Fruit fly (Drosophila melanogaster) whole organism, embryonic: ENCODE measurements around the gene CG15923.

Experiments
- CG10147 ChIP-seq: fragments of 200-800 bp; sonication (Bioruptor generic); optimal IDR thresholded peaks from 2 replicates; lab custom pipeline; 2019; ENCODE audit warnings: missing biosample characterization, mild to moderate bottlenecking, missing genetic modification characterization, moderate library complexity
- CG10979 ChIP-seq: fragments of 200-800 bp; sonication (Bioruptor generic); optimal IDR thresholded peaks from 2 replicates; lab custom pipeline; 2018; ENCODE audit warnings: missing biosample characterization, mild to moderate bottlenecking, missing genetic modification characterization, moderate library complexity
- CG12236 ChIP-seq: fragments of 200-800 bp; sonication (Bioruptor generic); optimal IDR thresholded peaks from 2 replicates; lab custom pipeline; 2016; ENCODE audit warnings: missing biosample characterization, missing genetic modification characterization
- CG12391 ChIP-seq: fragments of 200-800 bp; sonication (Bioruptor generic); optimal IDR thresholded peaks from 3 replicates; lab custom pipeline; 2018; ENCODE audit warnings: missing biosample characterization, mild to moderate bottlenecking, missing genetic modification characterization, moderate library complexity
- CG13424 ChIP-seq: fragments of 200-800 bp; sonication (Bioruptor generic); optimal IDR thresholded peaks from 2 replicates; lab custom pipeline; 2019; ENCODE audit warnings: missing biosample characterization, mild to moderate bottlenecking, missing genetic modification characterization, moderate library complexity
- CG13624 ChIP-seq: fragments of 200-800 bp; sonication (Bioruptor generic); optimal IDR thresholded peaks from 2 replicates; lab custom pipeline; 2016; ENCODE audit warnings: missing biosample characterization, missing genetic modification characterization
- CG17359 ChIP-seq: fragments of 200-800 bp; sonication (Bioruptor generic); optimal IDR thresholded peaks from 3 replicates; lab custom pipeline; 2018; ENCODE audit warnings: missing biosample characterization, mild to moderate bottlenecking, missing genetic modification characterization, moderate library complexity
- CG31224 ChIP-seq: fragments of 200-800 bp; sonication (Bioruptor generic); IDR thresholded peaks from 2 replicates; pipeline ENCODE4 v1.3.6; 2022; ENCODE audit warnings: missing biosample characterization, missing genetic modification characterization
- CG31365 ChIP-seq: fragments of 200-800 bp; sonication (Bioruptor generic); optimal IDR thresholded peaks from 2 replicates; lab custom pipeline; 2018; ENCODE audit warnings: missing biosample characterization, mild to moderate bottlenecking, missing genetic modification characterization
- CG31441 ChIP-seq: fragments of 200-800 bp; sonication (Bioruptor generic); IDR thresholded peaks from 2 replicates; pipeline ENCODE4 v1.3.6; 2022; ENCODE audit warnings: missing biosample characterization, missing genetic modification characterization
- CG3407 ChIP-seq: fragments of 200-800 bp; sonication (Bioruptor generic); optimal IDR thresholded peaks from 2 replicates; lab custom pipeline; 2018; ENCODE audit warnings: missing biosample characterization, mild to moderate bottlenecking, missing genetic modification characterization
- CG3726 ChIP-seq: fragments of 200-800 bp; sonication (Bioruptor generic); IDR thresholded peaks from 3 replicates; pipeline ENCODE4, ENCODE4 v1.3.6; 2022; ENCODE audit warnings: missing biosample characterization, missing genetic modification characterization
- CG4360 ChIP-seq: fragments of 200-800 bp; sonication (Bioruptor generic); IDR thresholded peaks from 2 replicates; pipeline ENCODE4 v1.3.6; 2022; ENCODE audit warnings: missing biosample characterization, missing genetic modification characterization
- CG6272 ChIP-seq: fragments of 200-800 bp; sonication (Bioruptor generic); IDR thresholded peaks from 2 replicates; pipeline ENCODE4 v1.3.6; 2022; ENCODE audit warnings: missing biosample characterization, missing genetic modification characterization
- CG6683 ChIP-seq: fragments of 200-800 bp; sonication (Bioruptor generic); optimal IDR thresholded peaks from 2 replicates; lab custom pipeline; 2017; ENCODE audit warnings: missing biosample characterization, mild to moderate bottlenecking, missing genetic modification characterization, missing genetic modification reagents
- CG7357 ChIP-seq: fragments of 200-800 bp; sonication (Bioruptor generic); IDR thresholded peaks from 3 replicates; pipeline ENCODE4 v1.3.6; 2022; ENCODE audit warnings: missing biosample characterization, missing genetic modification characterization
- CG7745 ChIP-seq: fragments of 200-800 bp; sonication (Bioruptor generic); optimal IDR thresholded peaks from 2 replicates; lab custom pipeline; 2018; ENCODE audit warnings: missing biosample characterization, mild to moderate bottlenecking, missing genetic modification characterization, moderate library complexity
- CG7786 ChIP-seq: fragments of 200-800 bp; sonication (Bioruptor generic); optimal IDR thresholded peaks from 2 replicates; lab custom pipeline; 2016; ENCODE audit warnings: missing biosample characterization, missing genetic modification characterization
- CG9797 ChIP-seq: fragments of 200-800 bp; sonication (Bioruptor generic); optimal IDR thresholded peaks from 3 replicates; lab custom pipeline; 2018; ENCODE audit warnings: missing biosample characterization, mild to moderate bottlenecking, missing genetic modification characterization
- Dref ChIP-seq: fragments of 200-800 bp; sonication (Bioruptor generic); IDR thresholded peaks from 2 replicates; pipeline ENCODE4 v1.3.6; 2022; ENCODE audit warnings: missing biosample characterization, missing genetic modification characterization
- Jarid2 ChIP-seq: fragments of 200-800 bp; sonication (Bioruptor generic); optimal IDR thresholded peaks from 3 replicates; lab custom pipeline; 2017; ENCODE audit warnings: mild to moderate bottlenecking, missing biosample characterization, missing genetic modification reagents, missing genetic modification characterization
- Med ChIP-seq: fragments of 200-800 bp; sonication (Bioruptor generic); peaks from one replicate; lab custom pipeline; 2016; ENCODE audit warnings: missing biosample characterization, missing genetic modification characterization, mild to moderate bottlenecking, inconsistent platforms, moderate library complexity
- Mrtf ChIP-seq: fragments of 200-800 bp; sonication (Bioruptor generic); IDR thresholded peaks from 3 replicates; pipeline ENCODE4 v1.3.6; 2022; ENCODE audit warnings: missing biosample characterization, missing genetic modification characterization
- Myb ChIP-seq: fragments of 200-800 bp; sonication (Bioruptor generic); optimal IDR thresholded peaks from 2 replicates; lab custom pipeline; 2016; ENCODE audit warnings: missing biosample characterization, missing genetic modification characterization
- Opbp ChIP-seq: fragments of 200-800 bp; sonication (Bioruptor generic); IDR thresholded peaks from 3 replicates; pipeline ENCODE4 v1.3.6; 2022; ENCODE audit warnings: missing biosample characterization, missing genetic modification characterization; ENCODE audit not compliant: partially characterized antibody
- Rfx ChIP-seq: fragments of 200-800 bp; sonication (Bioruptor generic); IDR thresholded peaks from 2 replicates; pipeline ENCODE4 v1.3.6; 2022; ENCODE audit warnings: missing biosample characterization, missing genetic modification characterization
- al ChIP-seq: fragments of 200-800 bp; sonication (Bioruptor generic); IDR thresholded peaks from 2 replicates; pipeline ENCODE4 v1.3.6; 2022; ENCODE audit warnings: missing biosample characterization, missing genetic modification characterization
- bsh ChIP-seq, 2 experiments: fragments of 200-800 bp; sonication (Bioruptor generic); optimal IDR thresholded peaks; 2 replicates each; lab custom pipeline; 2017 to 2018; ENCODE audit warnings: mild to moderate bottlenecking in 2 of 2, missing biosample characterization in 2 of 2, missing genetic modification characterization in 2 of 2, moderate library complexity in 1 of 2
- cas ChIP-seq: fragments of 200-800 bp; sonication (Bioruptor generic); IDR thresholded peaks from 2 replicates; pipeline ENCODE4 v1.3.6; 2022; ENCODE audit warnings: missing biosample characterization, missing genetic modification characterization
- ci ChIP-seq: fragments of 200-800 bp; sonication (Bioruptor generic); IDR thresholded peaks from 3 replicates; pipeline ENCODE4 v1.3.6; 2022; ENCODE audit warnings: missing biosample characterization, missing genetic modification characterization
- crc ChIP-seq: fragments of 200-800 bp; sonication (Bioruptor generic); optimal IDR thresholded peaks from 2 replicates; lab custom pipeline; 2016; ENCODE audit warnings: missing biosample characterization, missing genetic modification characterization
- dmrt99B ChIP-seq: fragments of 200-800 bp; sonication (Bioruptor generic); optimal IDR thresholded peaks from 2 replicates; lab custom pipeline; 2018; ENCODE audit warnings: missing biosample characterization, mild to moderate bottlenecking, missing genetic modification characterization, moderate library complexity
- dpn ChIP-seq, 2 experiments: fragments of 200-800 bp; sonication (Bioruptor generic); optimal IDR thresholded peaks; 3 replicates each; lab custom pipeline; 2016; ENCODE audit warnings: missing biosample characterization in 2 of 2, missing genetic modification characterization in 2 of 2
- en ChIP-seq: fragments of 200-800 bp; sonication (Bioruptor generic); optimal IDR thresholded peaks from 2 replicates; lab custom pipeline; 2016; ENCODE audit warnings: missing biosample characterization, missing genetic modification characterization
- ewg ChIP-seq: fragments of 200-800 bp; sonication (Bioruptor generic); optimal IDR thresholded peaks from 3 replicates; lab custom pipeline; 2017; ENCODE audit warnings: mild to moderate bottlenecking, missing biosample characterization, missing genetic modification reagents, missing genetic modification characterization
- fd64A ChIP-seq: fragments of 200-800 bp; sonication (Bioruptor generic); optimal IDR thresholded peaks from 3 replicates; lab custom pipeline; 2018; ENCODE audit warnings: missing biosample characterization, mild to moderate bottlenecking, missing genetic modification characterization
- klu ChIP-seq: fragments of 200-800 bp; sonication (Bioruptor generic); IDR thresholded peaks from 2 replicates; pipeline ENCODE4 v1.3.6; 2022; ENCODE audit warnings: missing biosample characterization, missing genetic modification characterization
- kni ChIP-seq: fragments of 200-800 bp; sonication (Bioruptor generic); optimal IDR thresholded peaks from 3 replicates; lab custom pipeline; 2017; ENCODE audit warnings: mild to moderate bottlenecking, missing biosample characterization, missing genetic modification reagents, missing genetic modification characterization
- lov ChIP-seq, 2 experiments: fragments of 200-800 bp in 1 of 2; fragments of >200 bp in 1 of 2; sonication (Bioruptor generic) in 1 of 2; IDR thresholded peaks in 1 of 2; optimal IDR thresholded peaks in 1 of 2; 2 replicates in 1 of 2; 3 replicates in 1 of 2; pipeline versions ENCODE4 v1.3.6 to Lab custom; 2017 to 2022; ENCODE audit warnings: missing biosample characterization in 1 of 2, missing genetic modification characterization in 1 of 2
- mld ChIP-seq: fragments of 200-800 bp; sonication (Bioruptor generic); IDR thresholded peaks from 3 replicates; pipeline ENCODE4 v1.3.6; 2022; ENCODE audit warnings: missing biosample characterization, missing genetic modification characterization; ENCODE audit not compliant: partially characterized antibody
- nau ChIP-seq: fragments of 200-800 bp; sonication (Bioruptor generic); optimal IDR thresholded peaks from 3 replicates; lab custom pipeline; 2017; ENCODE audit warnings: missing biosample characterization, mild to moderate bottlenecking, missing genetic modification characterization, missing genetic modification reagents
- nmo ChIP-seq: fragments of 200-800 bp; sonication (Bioruptor generic); optimal IDR thresholded peaks from 2 replicates; lab custom pipeline; 2018; ENCODE audit warnings: missing biosample characterization, mild to moderate bottlenecking, missing genetic modification characterization, moderate library complexity
- pb ChIP-seq: fragments of 200-800 bp; sonication (Bioruptor generic); optimal IDR thresholded peaks from 3 replicates; lab custom pipeline; 2016; ENCODE audit warnings: missing biosample characterization, missing genetic modification characterization
- pum ChIP-seq: fragments of 200-800 bp; sonication (Bioruptor generic); optimal IDR thresholded peaks from 2 replicates; lab custom pipeline; 2016; ENCODE audit warnings: missing biosample characterization, missing genetic modification characterization
- stwl ChIP-seq: fragments of 200-800 bp; sonication (Bioruptor generic); optimal IDR thresholded peaks from 3 replicates; lab custom pipeline; 2018; ENCODE audit warnings: missing biosample characterization, mild to moderate bottlenecking, missing genetic modification characterization, moderate library complexity
- toy ChIP-seq: fragments of 200-800 bp; sonication (Bioruptor generic); IDR thresholded peaks from 2 replicates; pipeline ENCODE4 v1.3.6; 2022; ENCODE audit warnings: missing biosample characterization, missing genetic modification characterization
- unc-4 ChIP-seq: fragments of 200-800 bp; sonication (Bioruptor generic); IDR thresholded peaks from 2 replicates; pipeline ENCODE4 v1.3.6; 2022; ENCODE audit warnings: missing biosample characterization, missing genetic modification characterization; ENCODE audit not compliant: partially characterized antibody

Gene CG15923

dm6 chr3R:20594194-20595144, 22.2 kb downstream of the CG15923 start (continued):
- TF ChIP-seq dpn (GFP tag; optimal IDR thresholded peaks at IDR 0.05; lab: Kevin White, UChicago) (peak in 1 of 2 experiments; percentile 77), pb (GFP tag; lab: Kevin White, UChicago) (no peak), CG3726 (peak; percentile 52; the same call in 2 of the 3 replicates), Rfx (peak; percentile 49), CG17359 (tag; lab: Kevin White, UChicago) (peak; percentile 95), CG10979 (tag; lab: Kevin White, UChicago) (peak; percentile 98), CG12236 (GFP tag; lab: Kevin White, UChicago) (no peak), CG7786 (no peak), CG31441 (peak; percentile 95), mld (GFP tag; lab: Robert Waterston, UW) (no peak), nau (peak; percentile 51), CG9797 (GFP tag; lab: Kevin White, UChicago) (no peak), Mrtf (GFP tag; lab: Robert Waterston, UW) (peak; percentile 56; the same call in 1 of the 3 replicates), cas (peak; percentile 11; the same call in 1 of the 2 replicates), CG4360 (peak; percentile 68), Med (peak; percentile 63), CG3407 (GFP tag; lab: Kevin White, UChicago) (peak; percentile 88), CG31224 (GFP tag; lab: Robert Waterston, UW) (peak; percentile 38; the same call in 1 of the 2 replicates), Dref (GFP tag; lab: Robert Waterston, UW) (no peak), CG13624 (GFP tag; lab: Kevin White, UChicago) (no peak), Opbp (GFP tag; lab: Robert Waterston, UW) (no peak), Myb (GFP tag; lab: Kevin White, UChicago) (no peak), CG6272 (GFP tag; lab: Robert Waterston, UW) (peak; percentile 63), bsh (GFP tag; optimal IDR thresholded peaks at IDR 0.05; lab: Kevin White, UChicago) (peak; percentile 79 to 95), CG7745 (tag; lab: Kevin White, UChicago) (no peak), dmrt99B (tag; lab: Kevin White, UChicago) (peak; percentile 97), nmo (GFP tag; lab: Kevin White, UChicago) (peak; percentile 98), CG13424 (tag; lab: Kevin White, UChicago) (peak; percentile 93), kni (GFP tag; lab: Kevin White, UChicago) (peak; percentile 23), CG10147 (peak; percentile 89), toy (GFP tag; lab: Robert Waterston, UW) (peak; percentile 55; the same call in 1 of the 2 replicates), CG7357 (GFP tag; lab: Robert Waterston, UW) (peak; percentile 81), ci (GFP tag; lab: Robert Waterston, UW) (peak; percentile 83), ewg (GFP tag; lab: Kevin White, UChicago) (peak; percentile 72), Jarid2 (GFP tag; lab: Kevin White, UChicago) (peak; percentile 67), CG12391 (tag; lab: Kevin White, UChicago) (peak; percentile 96), en (no peak), pum (GFP tag; lab: Kevin White, UChicago) (no peak), klu (GFP tag; lab: Robert Waterston, UW) (peak; percentile 53), lov (optimal IDR thresholded peaks at IDR 0.05; lab: Kevin White, UChicago) (no peak), lov (GFP tag; IDR thresholded peaks at IDR 0.05; lab: Robert Waterston, UW) (0 out of 3 replicates have a peak, but pooled peaks have one; percentile 15), stwl (peak; percentile 37), CG31365 (tag; lab: Kevin White, UChicago) (no peak), CG6683 (GFP tag; lab: Kevin White, UChicago) (peak; percentile 80), fd64A (GFP tag; lab: Kevin White, UChicago) (peak; percentile 23), crc (no peak), al (GFP tag; lab: Robert Waterston, UW) (peak; percentile 43; the same call in 1 of the 2 replicates), unc-4 (GFP tag; lab: Robert Waterston, UW) (no peak)
